Worm (Caenorhabditis elegans) whole organism, L4 larva: Measurements from ENCODE around the gene mtr-4.

Source experiments
- F10B5.3 ChIP-seq: sonication (generic microtip); optimal IDR thresholded peaks from 2 replicates; lab custom pipeline; 2016; ENCODE audit warnings: mild to moderate bottlenecking, missing genetic modification characterization, missing compliant biosample characterization
- F44E2.7 ChIP-seq: fragments of 200-800 bp; sonication (Bioruptor generic); IDR thresholded peaks from 2 replicates; pipeline ENCODE4 v2.1.2; 2022; ENCODE audit warnings: missing genetic modification characterization, missing compliant biosample characterization
- F49E8.2 ChIP-seq: sonication (generic microtip); optimal IDR thresholded peaks from 2 replicates; lab custom pipeline; 2016; ENCODE audit warnings: missing compliant biosample characterization, mild to moderate bottlenecking, missing genetic modification characterization, borderline replicate concordance
- R02D3.7 ChIP-seq: fragments of 150-350 bp; sonication (generic microtip); optimal IDR thresholded peaks from 3 replicates; lab custom pipeline; 2014; ENCODE audit warnings: missing biosample characterization, missing genetic modification characterization
- T20F7.1 ChIP-seq: fragments of 200-800 bp; sonication (Bioruptor generic); optimal IDR thresholded peaks from 2 replicates; lab custom pipeline; 2018; ENCODE audit warnings: mild to moderate bottlenecking, missing genetic modification characterization, missing compliant biosample characterization
- T26A8.4 ChIP-seq: fragments of 200-800 bp; sonication (Bioruptor generic); IDR thresholded peaks from 2 replicates; pipeline ENCODE4 v1.3.6; 2022; ENCODE audit warnings: missing genetic modification characterization, missing compliant biosample characterization
- Y5F2A.4 ChIP-seq: fragments of 200-800 bp; sonication (Bioruptor generic); optimal IDR thresholded peaks from 2 replicates; lab custom pipeline; 2018; ENCODE audit warnings: mild to moderate bottlenecking, missing genetic modification characterization, missing compliant biosample characterization
- Y75B8A.6 ChIP-seq: fragments of 200-800 bp; sonication (Bioruptor generic); IDR thresholded peaks from 2 replicates; pipeline ENCODE4 v1.3.6; 2022; ENCODE audit warnings: missing genetic modification reagents, missing genetic modification characterization, missing compliant biosample characterization
- aly-2 ChIP-seq: sonication (generic microtip); optimal IDR thresholded peaks from 2 replicates; lab custom pipeline; 2018; ENCODE audit warnings: missing biosample characterization, missing genetic modification characterization
- arid-1 ChIP-seq: fragments of 200-800 bp; sonication (Bioruptor generic); conservative IDR thresholded peaks from 2 replicates; pipeline ENCODE4 v1.3.6; 2022; ENCODE audit warnings: missing genetic modification reagents, missing genetic modification characterization, missing compliant biosample characterization
- ceh-32 ChIP-seq: sonication (generic microtip); optimal IDR thresholded peaks from 2 replicates; lab custom pipeline; 2016; ENCODE audit warnings: mild to moderate bottlenecking, missing genetic modification characterization, missing compliant biosample characterization; ENCODE audit not compliant: poor library complexity
- ceh-44 ChIP-seq: fragments of 200-800 bp; sonication (Bioruptor generic); IDR thresholded peaks from 2 replicates; pipeline ENCODE4 v1.3.6; 2022; ENCODE audit warnings: missing genetic modification reagents, missing genetic modification characterization, missing compliant biosample characterization
- ceh-62 ChIP-seq: sonication (generic microtip); optimal IDR thresholded peaks from 2 replicates; lab custom pipeline; 2017; ENCODE audit warnings: missing biosample characterization, missing genetic modification characterization
- ceh-82 ChIP-seq: sonication (generic microtip); optimal IDR thresholded peaks from 2 replicates; lab custom pipeline; 2017; ENCODE audit warnings: missing biosample characterization, missing genetic modification characterization
- ces-1 ChIP-seq: fragments of 150-350 bp; sonication (generic microtip); optimal IDR thresholded peaks from 4 replicates; lab custom pipeline; 2014; ENCODE audit warnings: missing biosample characterization, missing genetic modification reagents, missing genetic modification characterization
- cey-2 ChIP-seq: sonication (generic microtip); optimal IDR thresholded peaks from 3 replicates; lab custom pipeline; 2017; ENCODE audit warnings: missing genetic modification characterization, mild to moderate bottlenecking, missing compliant biosample characterization, antibody characterized with exemption, borderline replicate concordance; ENCODE audit not compliant: insufficient read depth
- daf-16 ChIP-seq, 3 experiments: sonication (generic microtip); optimal IDR thresholded peaks; 2 replicates each; lab custom pipeline; 2016 to 2017; ENCODE audit warnings: missing genetic modification characterization in 3 of 3, missing genetic modification reagents in 3 of 3, mild to moderate bottlenecking in 2 of 3, missing compliant biosample characterization in 2 of 3, missing biosample characterization in 1 of 3, moderate library complexity in 1 of 3
- dmd-6 ChIP-seq: fragments of 200-800 bp; sonication (Bioruptor generic); IDR thresholded peaks from 2 replicates; pipeline ENCODE4 v1.3.6; 2022; ENCODE audit warnings: missing genetic modification reagents, missing genetic modification characterization, missing compliant biosample characterization
- dpl-1 ChIP-seq: fragments of 150-350 bp; optimal IDR thresholded peaks from 2 replicates; lab custom pipeline; 2014; ENCODE audit warnings: missing biosample characterization, missing genetic modification reagents, missing genetic modification characterization
- duxl-1 ChIP-seq: sonication (generic microtip); optimal IDR thresholded peaks from 2 replicates; lab custom pipeline; 2016; ENCODE audit warnings: mild to moderate bottlenecking, missing genetic modification characterization, moderate library complexity, missing compliant biosample characterization; ENCODE audit not compliant: poor library complexity
- fkh-10 ChIP-seq: fragments of 150-350 bp; optimal IDR thresholded peaks from 2 replicates; lab custom pipeline; 2014; ENCODE audit warnings: missing biosample characterization, missing genetic modification reagents, missing genetic modification characterization
- fos-1 ChIP-seq: fragments of 150-350 bp; optimal IDR thresholded peaks from 2 replicates; lab custom pipeline; 2014; ENCODE audit warnings: missing biosample characterization, missing genetic modification characterization
- gei-8 ChIP-seq: fragments of 200-800 bp; sonication (Bioruptor generic); optimal IDR thresholded peaks from 2 replicates; lab custom pipeline; 2018; ENCODE audit warnings: mild to moderate bottlenecking, missing genetic modification characterization, missing compliant biosample characterization
- hlh-30 ChIP-seq: sonication (generic microtip); optimal IDR thresholded peaks from 2 replicates; lab custom pipeline; 2017; ENCODE audit warnings: antibody characterized with exemption, mild to moderate bottlenecking, missing genetic modification characterization, missing compliant biosample characterization; ENCODE audit not compliant: insufficient read depth
- hmg-1.1 ChIP-seq: fragments of 200-800 bp; sonication (Bioruptor generic); IDR thresholded peaks from 2 replicates; pipeline ENCODE4 v1.3.6; 2022; ENCODE audit warnings: missing genetic modification reagents, missing genetic modification characterization, missing compliant biosample characterization
- jun-1 ChIP-seq: fragments of 150-350 bp; optimal IDR thresholded peaks from 2 replicates; lab custom pipeline; 2014; ENCODE audit warnings: missing biosample characterization, missing genetic modification reagents, missing genetic modification characterization
- lin-1 ChIP-seq: fragments of 200-800 bp; sonication (Bioruptor generic); IDR thresholded peaks from 2 replicates; pipeline ENCODE4 v1.3.6; 2022; ENCODE audit warnings: missing genetic modification reagents, missing genetic modification characterization, missing compliant biosample characterization
- lin-29 ChIP-seq: fragments of 200-800 bp; sonication (Bioruptor generic); IDR thresholded peaks from 2 replicates; pipeline ENCODE4 v1.3.6; 2022; ENCODE audit warnings: missing genetic modification reagents, missing genetic modification characterization, missing compliant biosample characterization
- lin-38 ChIP-seq: fragments of 200-800 bp; sonication (Bioruptor generic); IDR thresholded peaks from 2 replicates; pipeline ENCODE4 v1.3.6; 2022; ENCODE audit warnings: missing genetic modification reagents, missing genetic modification characterization, missing compliant biosample characterization
- lin-39 ChIP-seq: fragments of 150-350 bp; optimal IDR thresholded peaks from 2 replicates; lab custom pipeline; 2014; ENCODE audit warnings: missing biosample characterization, missing genetic modification reagents, missing genetic modification characterization
- lsy-2 ChIP-seq, 2 experiments: fragments of 150-350 bp in 1 of 2; sonication (generic microtip) in 1 of 2; optimal IDR thresholded peaks; 2 replicates each; lab custom pipeline; 2014 to 2017; ENCODE audit warnings: missing biosample characterization in 2 of 2, missing genetic modification characterization in 2 of 2
- mdl-1 ChIP-seq, 2 experiments: fragments of 150-350 bp in 1 of 2; sonication (generic microtip) in 1 of 2; optimal IDR thresholded peaks; 2 replicates each; lab custom pipeline; 2014 to 2017; ENCODE audit warnings: missing biosample characterization in 2 of 2, missing genetic modification characterization in 2 of 2
- mep-1 ChIP-seq: fragments of 150-350 bp; sonication (generic microtip); optimal IDR thresholded peaks from 3 replicates; lab custom pipeline; 2014; ENCODE audit warnings: missing biosample characterization, missing genetic modification characterization
- mes-2 ChIP-seq: sonication (generic microtip); optimal IDR thresholded peaks from 2 replicates; lab custom pipeline; 2016; ENCODE audit warnings: missing genotype, mild to moderate bottlenecking, missing genetic modification characterization, missing compliant biosample characterization; ENCODE audit not compliant: poor library complexity, severe bottlenecking
- nhr-11 ChIP-seq: fragments of 150-350 bp; optimal IDR thresholded peaks from 2 replicates; lab custom pipeline; 2014; ENCODE audit warnings: missing biosample characterization, missing genetic modification characterization
- nhr-111 ChIP-seq: fragments of 200-800 bp; sonication (Bioruptor generic); optimal IDR thresholded peaks from 2 replicates; lab custom pipeline; 2018; ENCODE audit warnings: mild to moderate bottlenecking, missing genetic modification characterization, missing compliant biosample characterization
- nhr-25 ChIP-seq: sonication (generic microtip); optimal IDR thresholded peaks from 2 replicates; lab custom pipeline; 2017; ENCODE audit warnings: missing genetic modification characterization, mild to moderate bottlenecking, missing compliant biosample characterization, antibody characterized with exemption, moderate library complexity, borderline replicate concordance; ENCODE audit not compliant: insufficient read depth
- nhr-28 ChIP-seq: fragments of 150-350 bp; optimal IDR thresholded peaks from 2 replicates; lab custom pipeline; 2014; ENCODE audit warnings: missing biosample characterization, missing genetic modification characterization
- nhr-41 ChIP-seq: fragments of 200-800 bp; sonication (Bioruptor generic); IDR thresholded peaks from 2 replicates; pipeline ENCODE4 v1.3.6; 2022; ENCODE audit warnings: missing genetic modification reagents, missing genetic modification characterization, missing compliant biosample characterization
- nhr-6 ChIP-seq: fragments of 150-350 bp; optimal IDR thresholded peaks from 2 replicates; lab custom pipeline; 2014; ENCODE audit warnings: missing biosample characterization, missing genetic modification characterization
- nhr-76 ChIP-seq: fragments of 150-350 bp; optimal IDR thresholded peaks from 2 replicates; lab custom pipeline; 2014; ENCODE audit warnings: missing biosample characterization, missing genetic modification characterization
- rbr-2 ChIP-seq: sonication (generic microtip); optimal IDR thresholded peaks from 2 replicates; lab custom pipeline; 2016; ENCODE audit warnings: missing genotype, missing genetic modification characterization, missing compliant biosample characterization
- saeg-2 ChIP-seq: fragments of 200-800 bp; sonication (Bioruptor generic); IDR thresholded peaks from 2 replicates; pipeline ENCODE4 v1.3.6; 2022; ENCODE audit warnings: missing genetic modification reagents, missing genetic modification characterization, missing compliant biosample characterization
- snpc-1.2 ChIP-seq: fragments of 200-800 bp; sonication (Bioruptor generic); IDR thresholded peaks from 2 replicates; pipeline ENCODE4 v1.3.6; 2022; ENCODE audit warnings: missing genetic modification reagents, missing genetic modification characterization, missing compliant biosample characterization
- snpc-4 ChIP-seq: fragments of 150-350 bp; optimal IDR thresholded peaks from 2 replicates; lab custom pipeline; 2014; ENCODE audit warnings: missing biosample characterization, missing genetic modification characterization
- unc-130 ChIP-seq: sonication (generic microtip); optimal IDR thresholded peaks from 2 replicates; lab custom pipeline; 2016; ENCODE audit warnings: missing genetic modification reagents, missing genetic modification characterization, missing compliant biosample characterization
- unc-39 ChIP-seq: sonication (generic microtip); optimal IDR thresholded peaks from 2 replicates; lab custom pipeline; 2017; ENCODE audit warnings: missing biosample characterization, missing genetic modification characterization
- vab-7 ChIP-seq: fragments of 200-800 bp; sonication (Bioruptor generic); IDR thresholded peaks from 2 replicates; pipeline ENCODE4 v1.3.6; 2022; ENCODE audit warnings: missing genetic modification reagents, missing genetic modification characterization, missing compliant biosample characterization
- zfp-2 ChIP-seq: sonication (generic microtip); optimal IDR thresholded peaks from 2 replicates; lab custom pipeline; 2016; ENCODE audit warnings: mild to moderate bottlenecking, missing genetic modification characterization, missing compliant biosample characterization
- zfp-3 ChIP-seq: fragments of 200-800 bp; sonication (Bioruptor generic); conservative IDR thresholded peaks from 2 replicates; pipeline ENCODE4 v1.3.6; 2022; ENCODE audit warnings: missing genetic modification reagents, missing genetic modification characterization, missing compliant biosample characterization

The mtr-4 gene

ce11 chrIV:9867915-9868314, 42.4 kb downstream of the mtr-4 start (continued):
- TF ChIP-seq zfp-3 (GFP tag; lab: Robert Waterston, UW) (no peak), ceh-62 (tag; lab: Kevin White, UChicago) (no peak), lin-1 (no peak), lin-39 (no peak), dmd-6 (GFP tag; lab: Robert Waterston, UW) (peak; percentile 79), ceh-82 (tag; lab: Kevin White, UChicago) (no peak), nhr-11 (peak; percentile 58), unc-39 (tag; lab: Kevin White, UChicago) (no peak), ceh-44 (GFP tag; lab: Robert Waterston, UW) (no peak), ces-1 (no peak), nhr-6 (tag; lab: Kevin White, UChicago) (no peak), daf-16 (GFP tag; optimal IDR thresholded peaks at IDR 0.05; lab: Kevin White, UChicago) (no peak), daf-16 (tag; optimal IDR thresholded peaks at IDR 0.05; lab: Kevin White, UChicago) (no peak), F10B5.3 (no peak), lin-29 (no peak), lsy-2 (tag; optimal IDR thresholded peaks at IDR 0.05; lab: Kevin White, UChicago) (peak; percentile 5 to 79), R02D3.7 (tag; lab: Kevin White, UChicago) (no peak), snpc-1.2 (no peak), T26A8.4 (GFP tag; lab: Robert Waterston, UW) (no peak), unc-130 (GFP tag; lab: Kevin White, UChicago) (no peak), cey-2 (tag; lab: Kevin White, UChicago) (peak; percentile 94), nhr-111 (GFP tag; lab: Kevin White, UChicago) (no peak), Y5F2A.4 (GFP tag; lab: Kevin White, UChicago) (no peak), mep-1 (tag; lab: Kevin White, UChicago) (peak; percentile 59), aly-2 (tag; lab: Kevin White, UChicago) (no peak), fkh-10 (GFP tag; lab: Kevin White, UChicago) (no peak), mdl-1 (tag; optimal IDR thresholded peaks at IDR 0.05; lab: Kevin White, UChicago) (peak in 1 of 2 experiments; percentile 72), snpc-4 (tag; lab: Kevin White, UChicago) (no peak), gei-8 (GFP tag; lab: Kevin White, UChicago) (peak; percentile 75), nhr-41 (GFP tag; lab: Robert Waterston, UW) (no peak), saeg-2 (GFP tag; lab: Robert Waterston, UW) (no peak), dpl-1 (GFP tag; lab: Kevin White, UChicago) (peak; percentile 49), hlh-30 (tag; lab: Kevin White, UChicago) (peak; percentile 93), F49E8.2 (tag; lab: Kevin White, UChicago) (no peak), mes-2 (tag; lab: Kevin White, UChicago) (peak; percentile 41), nhr-76 (tag; lab: Kevin White, UChicago) (no peak), jun-1 (no peak), arid-1 (GFP tag; lab: Robert Waterston, UW) (no peak), lin-38 (GFP tag; lab: Robert Waterston, UW) (no peak), T20F7.1 (GFP tag; lab: Kevin White, UChicago) (peak; percentile 29), vab-7 (GFP tag; lab: Robert Waterston, UW) (no peak), nhr-28 (peak; percentile 92), Y75B8A.6 (no peak), F44E2.7 (no peak), rbr-2 (tag; lab: Kevin White, UChicago) (no peak), nhr-25 (peak; percentile 49), zfp-2 (tag; lab: Kevin White, UChicago) (no peak), ceh-32 (tag; lab: Kevin White, UChicago) (no peak), duxl-1 (peak; percentile 9), hmg-1.1 (GFP tag; lab: Robert Waterston, UW) (no peak), fos-1 (tag; lab: Kevin White, UChicago) (no peak)
